Fruit fly (Drosophila melanogaster): ENCODE results near the gene Fim.

Fim gene

DNA sequence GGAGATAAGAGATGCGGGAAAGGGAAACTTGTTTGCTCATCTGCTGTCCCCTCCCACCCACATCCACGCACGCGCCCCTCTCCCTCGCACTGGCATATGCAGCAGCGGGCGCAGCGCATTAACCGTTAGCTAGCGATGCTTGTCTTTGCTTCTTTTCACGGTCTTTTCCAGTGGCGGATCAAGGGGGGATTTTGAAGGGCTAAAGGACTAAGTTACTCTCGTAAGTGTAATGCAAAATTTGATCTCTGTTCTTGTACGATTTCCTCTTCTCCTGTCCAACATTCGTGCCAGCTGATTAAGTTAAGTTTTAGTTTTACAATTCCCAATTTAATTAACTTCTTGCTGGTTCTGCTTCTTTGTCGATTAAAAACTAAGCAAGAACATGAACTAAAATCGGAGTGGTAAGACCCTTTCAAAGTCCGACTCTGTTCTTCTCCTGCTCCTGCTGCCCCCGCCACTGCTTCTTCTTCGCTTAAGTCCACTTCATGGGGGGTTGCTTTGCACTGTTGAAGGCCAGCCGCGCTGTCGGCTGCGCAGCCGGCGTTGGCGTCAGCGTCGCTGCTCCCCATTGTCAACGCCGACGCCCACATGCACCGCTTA is 1.0 kb downstream of the Fim start:
- TF ChIP-seq noc (tag; optimal IDR thresholded peaks at IDR 0.05), result no peak

DNA sequence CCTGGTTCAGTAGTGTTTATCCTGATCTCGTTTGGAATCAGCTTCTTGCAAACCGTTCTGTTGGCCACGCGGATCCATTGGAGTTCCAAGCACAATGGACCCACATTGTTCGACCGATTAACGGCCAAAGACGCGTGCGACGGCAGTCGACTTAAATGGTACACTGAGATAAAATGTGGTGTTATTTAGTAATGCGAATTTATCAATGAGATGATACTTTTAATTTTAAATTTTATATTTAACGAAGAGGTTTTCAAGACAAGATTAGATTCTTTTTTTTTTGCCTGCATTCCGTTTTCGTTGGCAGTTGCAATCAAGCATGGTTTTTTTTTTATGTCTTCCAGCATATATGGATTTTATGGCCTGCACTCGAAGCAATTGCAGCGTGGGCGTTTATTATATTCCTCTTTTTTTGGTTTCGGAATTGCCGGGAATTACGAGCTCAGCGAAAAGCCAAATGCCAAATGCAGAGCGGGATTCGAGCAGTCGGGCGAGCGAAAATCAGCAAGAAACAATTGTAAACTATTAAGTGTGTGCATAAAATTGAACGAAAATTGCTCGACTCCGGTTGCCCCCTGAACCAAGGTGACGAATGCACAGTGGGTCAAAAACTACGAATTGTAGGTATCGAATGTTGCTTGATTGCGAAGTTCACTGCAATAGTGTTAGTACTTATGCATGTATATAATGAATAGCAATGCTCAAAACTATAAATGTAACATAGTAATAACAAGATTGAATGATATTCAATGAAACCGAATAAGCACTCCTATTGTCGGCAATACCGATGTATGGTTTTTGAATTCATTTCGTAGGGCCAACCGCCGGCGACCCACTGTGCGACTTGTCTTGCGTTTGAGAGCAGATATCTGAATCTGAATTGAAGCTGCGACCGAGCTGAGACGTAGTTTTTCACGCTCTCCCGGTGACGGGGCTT is 2.6 kb downstream of the Fim start:
- peak; percentile 70 for TF ChIP-seq noc (tag; optimal IDR thresholded peaks at IDR 0.05)

DNA sequence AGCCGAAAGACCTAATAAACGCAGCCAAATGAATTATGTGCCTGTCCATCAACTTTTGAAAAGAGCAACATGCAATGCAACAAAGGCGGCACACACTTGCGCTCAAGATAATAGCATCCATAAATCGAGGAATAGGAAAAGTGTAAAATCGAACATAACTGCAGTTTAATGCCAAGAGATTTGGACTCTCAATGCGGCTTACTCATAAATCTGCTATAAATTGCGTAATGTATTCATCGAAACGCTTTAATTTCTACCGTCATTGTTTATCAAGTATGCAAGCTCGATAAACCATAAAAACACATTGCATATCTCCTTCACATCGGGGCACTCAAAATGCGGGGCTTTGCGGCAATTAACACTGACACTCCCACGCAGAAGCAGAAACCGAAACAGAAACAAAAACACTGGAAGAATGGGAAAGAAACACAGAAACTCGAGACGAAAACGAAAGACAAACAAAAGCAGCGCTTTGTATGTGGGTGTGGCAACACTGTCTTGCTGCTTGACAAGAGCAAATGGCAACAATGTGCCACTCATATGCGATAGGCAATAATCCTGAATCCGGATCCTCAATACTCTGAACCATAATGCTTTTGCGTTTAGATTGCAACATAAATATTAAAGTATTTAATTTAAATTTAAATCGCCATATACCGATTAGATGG is 3.7 kb downstream of the Fim start:
- TF ChIP-seq noc (tag; optimal IDR thresholded peaks at IDR 0.05), result no peak

DNA sequence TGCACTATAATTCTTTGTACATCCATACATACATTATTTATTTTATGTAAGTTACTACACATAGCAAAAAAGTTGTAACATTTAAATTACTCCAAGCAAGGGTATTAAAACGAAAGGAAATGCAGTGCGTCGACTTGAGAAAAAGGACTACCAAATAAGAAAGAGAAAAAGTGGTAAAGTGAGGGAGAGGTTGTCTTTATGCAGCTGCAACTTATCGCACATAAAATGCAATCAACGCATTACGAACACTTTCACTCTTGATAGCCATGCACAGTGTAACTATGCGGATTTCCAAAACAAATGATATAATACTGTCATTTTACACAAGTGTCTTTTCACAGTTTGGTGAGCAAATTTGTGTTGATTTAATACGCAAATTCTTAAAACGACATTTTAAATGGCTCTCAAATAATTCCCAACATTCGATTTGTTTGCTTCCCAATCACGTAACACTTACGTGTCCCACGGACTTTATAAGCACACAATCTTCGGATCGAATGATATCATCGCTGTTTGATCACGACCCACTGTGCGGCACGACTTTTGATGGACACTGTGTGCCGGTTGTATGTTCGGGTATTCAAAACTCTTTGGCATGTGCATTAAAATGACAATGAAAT is 4.5 kb downstream of the Fim start:
- no peak for TF ChIP-seq noc (tag; optimal IDR thresholded peaks at IDR 0.05)

DNA sequence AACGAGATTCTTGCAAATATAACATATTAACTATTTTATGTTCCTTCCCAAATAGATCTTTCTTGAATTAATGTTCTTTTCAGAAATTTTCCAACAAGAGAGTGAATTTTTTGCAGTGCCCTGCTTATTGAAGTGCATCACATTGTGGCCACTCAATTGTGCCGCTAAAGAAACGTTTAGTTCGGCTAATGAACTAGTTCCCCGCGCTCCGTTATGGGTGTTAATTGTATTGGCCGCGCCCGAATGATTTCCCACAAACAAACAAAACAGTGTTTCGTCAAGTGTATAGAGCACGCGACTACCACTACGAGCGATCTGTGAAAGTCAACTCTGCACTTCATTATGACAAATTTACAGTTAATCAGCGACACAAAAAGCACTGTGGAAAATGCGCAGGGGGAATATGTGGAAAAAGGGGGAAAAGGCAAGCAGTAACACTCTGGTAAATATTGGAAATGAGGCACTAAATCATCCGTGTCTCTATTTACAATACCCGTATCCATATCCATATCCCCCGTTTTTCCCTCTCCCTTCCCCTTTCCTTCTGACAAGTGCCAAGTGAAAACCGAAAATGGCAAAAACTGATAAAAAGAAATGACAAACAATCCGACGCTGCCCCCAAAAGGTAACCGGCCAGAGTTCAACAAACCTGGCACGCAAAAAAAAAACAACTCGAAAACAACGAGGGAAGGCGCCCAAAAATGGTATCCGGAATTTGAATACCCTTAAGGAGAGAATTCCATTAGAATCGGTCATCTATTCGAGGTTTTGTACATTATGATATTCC is 5.3 kb downstream of the Fim start:
- no peak for TF ChIP-seq noc (tag; optimal IDR thresholded peaks at IDR 0.05)

DNA sequence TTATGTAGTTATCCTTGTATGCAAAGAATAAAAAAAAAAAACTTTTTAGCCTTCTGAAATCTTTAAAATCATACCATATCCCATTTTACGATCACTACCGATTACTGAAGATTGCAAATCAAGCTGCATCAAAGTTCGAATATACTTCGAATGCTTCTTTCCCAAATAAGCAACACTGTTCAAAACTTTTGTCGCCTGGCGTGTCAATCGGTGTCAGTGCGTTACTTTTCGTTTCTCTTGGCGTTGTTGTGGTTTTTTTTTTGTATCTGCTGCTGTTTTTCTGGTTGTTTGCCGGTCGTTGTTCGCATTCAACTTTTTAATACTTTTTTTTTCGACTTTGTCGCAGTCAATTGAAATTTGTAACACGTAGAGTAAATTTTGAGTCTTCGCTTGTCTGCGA is 6.8 kb downstream of the Fim start:
- TF ChIP-seq noc (tag; optimal IDR thresholded peaks at IDR 0.05), result no peak

DNA sequence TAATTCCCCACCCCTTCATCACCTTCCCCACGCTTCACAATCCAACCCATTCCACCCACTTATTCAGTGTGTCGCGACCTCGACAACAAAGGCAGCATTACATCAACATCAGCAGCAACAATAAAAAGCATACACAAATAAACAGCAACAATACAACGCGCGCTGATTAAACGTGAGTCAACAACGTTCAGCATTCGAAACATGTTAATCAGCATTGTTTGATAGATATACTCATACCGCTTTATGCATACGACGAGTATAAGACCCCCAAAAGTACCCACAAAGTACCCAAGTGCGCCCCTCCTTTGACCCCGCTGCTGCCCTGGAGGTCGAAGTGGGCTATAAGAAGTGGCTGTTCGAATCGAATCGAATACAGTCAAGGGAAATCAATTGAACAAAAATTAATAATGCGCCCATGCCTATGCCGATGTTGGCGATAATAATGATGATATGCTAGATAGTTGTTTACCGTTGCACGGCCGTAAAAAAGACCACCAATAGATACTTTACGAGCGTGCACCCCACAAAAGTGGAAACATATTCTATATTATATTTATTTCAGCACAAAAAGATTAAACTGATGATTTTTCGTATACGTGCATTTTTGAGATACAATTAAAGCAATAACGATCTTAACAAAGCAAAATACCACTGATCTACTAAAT is 7.4 kb downstream of the Fim start:
- no peak for TF ChIP-seq noc (tag; optimal IDR thresholded peaks at IDR 0.05)

DNA sequence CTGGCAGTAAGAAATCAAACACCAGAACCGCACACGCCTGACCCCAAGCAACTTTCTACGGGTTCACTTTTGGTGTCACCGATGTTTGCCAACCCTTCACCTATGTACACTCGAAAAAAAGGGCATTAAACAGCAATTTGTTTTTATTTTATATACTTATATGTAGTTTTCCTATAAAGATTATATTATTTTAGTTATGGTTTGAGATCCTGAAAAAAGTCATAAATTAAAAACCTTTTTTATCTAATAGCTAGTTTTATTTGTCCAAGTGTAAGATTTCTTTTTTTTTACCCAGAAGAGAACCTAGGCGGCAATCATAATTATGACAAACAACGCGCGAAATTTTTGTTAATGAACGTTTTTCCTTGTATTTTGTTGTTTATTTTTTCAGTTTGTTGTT is 8.3 kb downstream of the Fim start:
- peak; percentile 73 for TF ChIP-seq noc (tag; optimal IDR thresholded peaks at IDR 0.05)

DNA sequence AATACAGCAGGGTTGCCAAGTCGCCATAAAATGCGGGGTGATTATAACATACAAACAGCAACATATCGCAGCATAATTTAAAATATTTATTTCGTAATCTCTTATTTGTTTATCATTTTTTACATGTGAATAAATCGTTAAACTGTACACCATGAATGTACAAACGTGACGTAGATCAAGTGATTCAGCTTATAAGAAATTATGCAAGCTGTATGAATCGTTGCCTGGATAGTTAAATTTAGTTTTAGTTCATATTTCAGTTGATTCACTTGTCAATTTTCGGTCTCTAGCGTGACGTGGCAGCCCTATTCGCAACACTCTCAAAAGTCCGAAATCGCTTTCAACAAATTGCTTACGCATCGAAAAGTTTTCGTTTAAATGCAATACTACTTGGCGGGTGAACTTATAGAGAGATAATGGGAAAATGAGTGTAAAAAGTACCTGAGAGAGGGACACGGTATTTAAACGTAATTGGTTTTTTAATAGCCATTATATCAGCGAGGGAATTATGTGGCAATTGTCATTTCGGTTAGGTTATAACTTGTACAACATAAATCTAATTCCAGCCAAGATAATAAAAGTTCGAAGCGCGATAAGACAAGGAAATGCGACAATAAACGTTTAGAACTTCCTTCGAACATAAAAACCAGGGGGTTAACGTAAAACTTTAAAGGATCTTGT is 9.5 kb downstream of the Fim start:
- TF ChIP-seq noc (tag; optimal IDR thresholded peaks at IDR 0.05), result peak; percentile 94

DNA sequence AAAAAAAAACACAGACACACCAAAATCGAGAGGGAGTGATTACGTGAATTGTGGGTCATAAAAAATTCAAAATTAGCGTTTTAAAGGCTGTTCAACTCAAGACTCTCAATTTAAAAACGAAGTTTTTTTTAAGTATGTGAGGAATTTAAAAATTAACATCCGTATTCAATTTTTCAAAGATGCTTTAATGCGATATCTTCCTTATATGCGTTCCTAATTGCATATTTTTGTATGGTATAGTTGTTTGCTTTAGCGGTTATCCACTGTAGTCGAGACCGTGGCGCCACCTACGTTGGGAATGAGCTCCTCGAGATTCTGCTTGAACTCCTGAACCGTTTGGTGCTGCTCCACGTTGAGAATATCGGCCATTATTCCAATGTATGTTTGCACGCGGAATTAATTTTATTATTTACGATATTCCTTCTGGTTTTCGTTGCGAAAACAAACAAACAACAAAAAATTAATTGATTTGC is 10.7 kb downstream of the Fim start:
- no peak for TF ChIP-seq noc (tag; optimal IDR thresholded peaks at IDR 0.05)

DNA sequence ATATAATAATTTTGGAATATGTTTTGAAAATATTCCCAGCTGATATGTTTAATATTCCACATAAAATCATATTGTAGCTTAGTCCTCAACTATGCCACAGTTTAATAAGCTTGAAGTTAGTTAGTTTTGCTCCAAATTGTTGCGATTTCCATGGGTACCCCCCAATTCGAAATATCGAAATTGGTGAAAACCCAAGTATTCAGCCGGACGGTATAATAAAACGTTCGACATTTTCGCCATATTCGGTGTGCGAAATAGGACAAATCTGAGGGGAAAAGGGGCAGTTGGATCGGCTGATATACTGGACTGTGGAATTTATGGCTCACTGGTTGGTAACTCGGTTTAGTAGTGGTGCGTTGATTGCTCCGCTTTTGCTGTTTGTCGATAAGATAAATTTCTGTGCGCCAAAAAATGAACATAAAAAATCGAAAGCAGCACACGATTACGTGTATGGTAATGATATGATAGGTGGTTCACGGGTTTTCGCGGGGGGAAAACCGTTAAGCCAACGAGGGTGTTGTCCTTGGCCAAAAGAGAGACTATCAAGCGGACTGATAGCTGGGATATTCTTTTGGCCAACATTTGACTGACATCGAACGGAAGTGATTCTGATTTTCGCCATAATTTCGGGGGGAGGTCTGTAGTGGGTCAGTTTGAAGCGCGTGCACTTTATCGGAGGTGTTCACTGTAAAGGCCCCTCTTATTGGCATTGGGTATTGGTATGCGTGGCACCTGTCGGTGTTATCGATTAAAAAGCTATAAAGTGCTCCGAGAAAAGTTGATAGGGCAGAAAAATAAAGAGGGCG is 11.4 kb downstream of the Fim start:
- peak; percentile 18 for TF ChIP-seq noc (tag; optimal IDR thresholded peaks at IDR 0.05)

DNA sequence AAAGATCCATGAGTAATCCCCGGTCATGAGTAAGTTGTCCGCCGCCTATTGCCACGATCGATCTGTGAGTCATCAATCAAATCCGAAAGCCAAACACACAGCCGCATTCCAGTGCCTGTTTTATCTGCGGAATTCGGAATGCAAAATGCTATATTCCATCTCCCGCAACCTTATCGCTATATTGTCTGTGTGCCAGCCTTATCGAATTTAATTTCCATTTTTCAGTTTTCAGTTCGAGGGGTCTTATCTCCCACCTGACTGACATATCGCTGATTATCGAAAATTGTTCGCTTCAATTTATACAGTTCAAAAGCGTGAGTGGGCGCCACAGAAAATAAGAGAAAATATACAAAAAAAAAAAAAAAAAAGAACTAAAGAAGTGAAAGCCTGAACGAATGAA is 12.5 kb downstream of the Fim start:
- TF ChIP-seq noc (tag; optimal IDR thresholded peaks at IDR 0.05), result no peak

DNA sequence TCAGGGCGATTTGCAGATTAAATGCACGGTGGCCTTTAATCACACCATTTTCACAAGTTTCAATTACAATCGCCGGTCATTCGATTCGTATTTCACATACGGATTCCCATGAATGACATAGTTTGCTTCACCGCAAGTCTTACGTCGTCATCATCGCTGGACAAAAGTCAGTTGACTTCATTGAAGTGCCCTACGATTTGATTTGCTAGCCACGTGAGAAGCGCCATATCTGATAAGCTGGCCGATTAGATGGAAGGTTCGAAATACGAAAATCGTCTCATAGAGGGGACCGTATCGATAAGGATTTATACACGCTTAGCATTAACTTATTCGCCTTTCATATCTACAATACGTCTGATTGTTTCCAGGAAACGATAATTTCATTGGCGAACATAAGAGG is 16.7 kb downstream of the Fim start:
- TF ChIP-seq noc (tag; optimal IDR thresholded peaks at IDR 0.05), result no peak
